Worm (Caenorhabditis elegans): Measurements from ENCODE around the gene syf-2.

The syf-2 gene

ce11 chrIII:7111793-7112192 is 50.1 kb downstream of the syf-2 start, which contains the start of gene B0280.7:
Gene B0280.7 (minus strand): TSS chrIII:7111893.
- TF ChIP-seq pha-4 (GFP tag; IDR thresholded peaks at IDR 0.05): no peak
- TF ChIP-seq pha-4 (tag; optimal IDR thresholded peaks at IDR 0.05): no peak
- no peak for TF ChIP-seq zfp-3 (GFP tag; conservative IDR thresholded peaks at IDR 0.05)
- no peak for TF ChIP-seq nhr-76 (tag; optimal IDR thresholded peaks at IDR 0.05)
- TF ChIP-seq nhr-25 (tag; optimal IDR thresholded peaks at IDR 0.05; ENCODE audit: borderline replicate concordance, insufficient read depth): no peak
- no peak for TF ChIP-seq nhr-6 (tag; optimal IDR thresholded peaks at IDR 0.05)
- no peak for TF ChIP-seq jun-1 (tag; optimal IDR thresholded peaks at IDR 0.05)
- no peak for TF ChIP-seq F49E8.2 (tag; optimal IDR thresholded peaks at IDR 0.05; ENCODE audit: borderline replicate concordance)
- no peak for TF ChIP-seq lin-38 (GFP tag; IDR thresholded peaks at IDR 0.05)
- TF ChIP-seq nhr-102 (tag; optimal IDR thresholded peaks at IDR 0.05): no peak
- no peak for TF ChIP-seq lin-29 (GFP tag; IDR thresholded peaks at IDR 0.05)
- no peak for TF ChIP-seq Y105C5A.15 (GFP tag; IDR thresholded peaks at IDR 0.05)
- no peak for TF ChIP-seq mdl-1 (tag; optimal IDR thresholded peaks at IDR 0.05)
- TF ChIP-seq unc-39 (tag; optimal IDR thresholded peaks at IDR 0.05): no peak
- no peak for TF ChIP-seq daf-8 (GFP tag; IDR thresholded peaks at IDR 0.05)
- no peak for TF ChIP-seq unc-62 (GFP tag; optimal IDR thresholded peaks at IDR 0.05 in 1 of 2)
- no peak for TF ChIP-seq unc-62 (tag; optimal IDR thresholded peaks at IDR 0.05)
- TF ChIP-seq nhr-48 (tag; optimal IDR thresholded peaks at IDR 0.05): no peak
- TF ChIP-seq nhr-10 (tag; optimal IDR thresholded peaks at IDR 0.05): no peak
- no peak for TF ChIP-seq nhr-237 (tag; optimal IDR thresholded peaks at IDR 0.05)

Data from whole organism, L4 larva.